Worm (Caenorhabditis elegans) whole organism, midembryonic: ENCODE measurements around the gene clec-56.

Experiments
- T22C8.4 ChIP-seq: fragments of 200-800 bp; sonication (Bioruptor generic); IDR thresholded peaks from 2 replicates; pipeline ENCODE4 v1.3.6; 2022; ENCODE audit warnings: missing genetic modification characterization, missing compliant biosample characterization
- cog-1 ChIP-seq: sonication (generic microtip); optimal IDR thresholded peaks from 2 replicates; lab custom pipeline; 2016; ENCODE audit warnings: missing genetic modification characterization, missing compliant biosample characterization
- med-1 ChIP-seq: sonication (generic microtip); optimal IDR thresholded peaks from 2 replicates; lab custom pipeline; 2017; ENCODE audit warnings: missing genetic modification characterization, mild to moderate bottlenecking, missing compliant biosample characterization, antibody characterized with exemption, missing genetic modification reagents; ENCODE audit not compliant: insufficient read depth
- ref-1 ChIP-seq: fragments of 200-800 bp; sonication (Bioruptor generic); conservative IDR thresholded peaks from 2 replicates; pipeline ENCODE4 v1.3.6; 2022; ENCODE audit warnings: missing genetic modification reagents, missing genetic modification characterization, missing compliant biosample characterization
- tab-1 ChIP-seq: fragments of 200-800 bp; sonication (Bioruptor generic); IDR thresholded peaks from 2 replicates; pipeline ENCODE4 v1.3.6; 2022; ENCODE audit warnings: missing genetic modification characterization, missing compliant biosample characterization

DNA sequence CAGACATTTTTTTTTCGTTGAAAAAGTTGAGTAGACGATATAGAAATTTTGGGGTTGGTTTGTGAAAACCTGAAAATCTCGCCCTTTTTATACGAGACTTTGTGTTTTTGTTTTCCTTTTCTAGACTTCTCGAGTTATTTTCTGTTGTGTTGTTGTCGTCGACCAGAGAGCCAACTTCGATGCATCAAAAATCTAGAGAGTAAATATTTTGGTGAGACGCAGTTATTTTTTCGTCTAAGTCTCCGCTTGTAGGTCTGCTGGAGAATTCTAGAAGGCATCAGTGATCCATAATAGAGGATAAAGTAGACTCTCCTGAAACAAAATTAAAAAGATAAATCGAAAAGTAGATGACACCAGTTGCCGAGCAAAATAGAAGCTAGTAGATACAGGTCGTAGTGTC lies 9.8 kb upstream of the clec-56 start, which contains the start of gene F08H9.4:
- TF ChIP-seq ref-1 (no peak), med-1 (GFP tag; lab: Kevin White, UChicago) (no peak), tab-1 (GFP tag; lab: Robert Waterston, UW) (no peak), T22C8.4 (GFP tag; lab: Robert Waterston, UW) (no peak), cog-1 (tag; lab: Kevin White, UChicago) (no peak)
